Fruit fly (Drosophila melanogaster) whole organism, embryonic: Measurements from ENCODE around the gene Bgb.
A peak's percentile ranks its signal among the peaks of the same experiment; 100 is the strongest.

Source experiments
- Bteb2 ChIP-seq: fragments of 200-800 bp; sonication (Bioruptor generic); optimal IDR thresholded peaks from 2 replicates; lab custom pipeline; 2016; ENCODE audit warnings: missing biosample characterization, missing genetic modification characterization
- CG12155 ChIP-seq: fragments of 200-800 bp; sonication (Bioruptor generic); optimal IDR thresholded peaks from 3 replicates; lab custom pipeline; 2016; ENCODE audit warnings: missing biosample characterization, missing genetic modification characterization
- CG12391 ChIP-seq: fragments of 200-800 bp; sonication (Bioruptor generic); optimal IDR thresholded peaks from 3 replicates; lab custom pipeline; 2018; ENCODE audit warnings: missing biosample characterization, mild to moderate bottlenecking, missing genetic modification characterization, moderate library complexity
- CG12942 ChIP-seq: fragments of 200-800 bp; sonication (Bioruptor generic); optimal IDR thresholded peaks from 3 replicates; lab custom pipeline; 2016; ENCODE audit warnings: missing biosample characterization, missing genetic modification characterization
- CG13123 ChIP-seq: fragments of 200-800 bp; sonication (Bioruptor generic); optimal IDR thresholded peaks from 2 replicates; lab custom pipeline; 2016; ENCODE audit warnings: missing biosample characterization, missing genetic modification characterization
- CG1647 ChIP-seq: fragments of 200-800 bp; sonication (Bioruptor generic); optimal IDR thresholded peaks from 3 replicates; lab custom pipeline; 2016; ENCODE audit warnings: missing biosample characterization, missing genetic modification characterization
- CG18011 ChIP-seq: fragments of 200-800 bp; sonication (Bioruptor generic); optimal IDR thresholded peaks from 2 replicates; lab custom pipeline; 2017; ENCODE audit warnings: missing biosample characterization, missing genetic modification characterization, mild to moderate bottlenecking, moderate library complexity, missing genotype
- CG18764 ChIP-seq: fragments of 200-800 bp; sonication (Bioruptor generic); optimal IDR thresholded peaks from 3 replicates; lab custom pipeline; 2016; ENCODE audit warnings: missing biosample characterization, missing genetic modification characterization
- CG3065 ChIP-seq: fragments of 200-800 bp; sonication (Bioruptor generic); optimal IDR thresholded peaks from 2 replicates; lab custom pipeline; 2016; ENCODE audit warnings: missing biosample characterization, missing genetic modification characterization
- CG31441 ChIP-seq: fragments of 200-800 bp; sonication (Bioruptor generic); IDR thresholded peaks from 2 replicates; pipeline ENCODE4 v1.3.6; 2022; ENCODE audit warnings: missing biosample characterization, missing genetic modification characterization
- CG33557 ChIP-seq: fragments of 200-800 bp; sonication (Bioruptor generic); optimal IDR thresholded peaks from 2 replicates; lab custom pipeline; 2019; ENCODE audit warnings: missing biosample characterization, mild to moderate bottlenecking, missing genetic modification characterization, moderate library complexity
- CG3838 ChIP-seq: fragments of 200-800 bp; sonication (Bioruptor generic); optimal IDR thresholded peaks from 3 replicates; lab custom pipeline; 2016; ENCODE audit warnings: missing biosample characterization, missing genetic modification characterization
- CG4730 ChIP-seq: fragments of 200-800 bp; sonication (Bioruptor generic); IDR thresholded peaks from 2 replicates; pipeline ENCODE4 v1.3.6; 2022; ENCODE audit warnings: missing biosample characterization, missing genetic modification characterization
- CG6654 ChIP-seq: fragments of 200-800 bp; sonication (Bioruptor generic); optimal IDR thresholded peaks from 2 replicates; lab custom pipeline; 2017; ENCODE audit warnings: missing biosample characterization, mild to moderate bottlenecking, missing genetic modification characterization
- CG6765 ChIP-seq: fragments of 200-800 bp; sonication (Bioruptor generic); optimal IDR thresholded peaks from 3 replicates; lab custom pipeline; 2017; ENCODE audit warnings: missing biosample characterization, mild to moderate bottlenecking, missing genetic modification characterization
- CG6813 ChIP-seq: fragments of 200-800 bp; sonication (Bioruptor generic); optimal IDR thresholded peaks from 2 replicates; lab custom pipeline; 2017; ENCODE audit warnings: missing biosample characterization, missing genetic modification characterization, mild to moderate bottlenecking, moderate library complexity, missing genetic modification reagents
- CG8478 ChIP-seq: fragments of >200 bp; optimal IDR thresholded peaks from 2 replicates; lab custom pipeline; 2018
- Doc2 ChIP-seq: fragments of 200-800 bp; sonication (Bioruptor generic); IDR thresholded peaks from 2 replicates; pipeline ENCODE4 v1.3.6; 2022; ENCODE audit warnings: missing biosample characterization, missing genetic modification characterization
- Dp ChIP-seq: fragments of 200-800 bp; sonication (Bioruptor generic); optimal IDR thresholded peaks from 2 replicates; lab custom pipeline; 2018; ENCODE audit warnings: missing biosample characterization, mild to moderate bottlenecking, missing genetic modification characterization, moderate library complexity
- E2f2 ChIP-seq: fragments of 200-800 bp; sonication (Bioruptor generic); IDR thresholded peaks from 2 replicates; pipeline ENCODE4 v1.3.6; 2022; ENCODE audit warnings: missing biosample characterization, missing genetic modification characterization
- H15 ChIP-seq: fragments of 200-800 bp; sonication (Bioruptor generic); IDR thresholded peaks from 3 replicates; pipeline ENCODE4 v1.3.6; 2022; ENCODE audit warnings: missing biosample characterization, missing genetic modification characterization
- Hey ChIP-seq: fragments of 200-800 bp; sonication (Bioruptor generic); optimal IDR thresholded peaks from 3 replicates; lab custom pipeline; 2018; ENCODE audit warnings: missing biosample characterization, mild to moderate bottlenecking, missing genetic modification characterization
- Lim3 ChIP-seq: fragments of 200-800 bp; sonication (Bioruptor generic); IDR thresholded peaks from 2 replicates; pipeline ENCODE4 v1.3.6; 2022; ENCODE audit warnings: missing biosample characterization, missing genetic modification characterization
- NC2β ChIP-seq: fragments of 200-800 bp; sonication (Bioruptor generic); optimal IDR thresholded peaks from 2 replicates; lab custom pipeline; 2016; ENCODE audit warnings: missing biosample characterization, missing genetic modification characterization
- Oaz ChIP-seq: fragments of 200-800 bp; sonication (Bioruptor generic); IDR thresholded peaks from 2 replicates; pipeline ENCODE4 v1.3.6; 2022; ENCODE audit warnings: missing biosample characterization, missing genetic modification characterization
- Ptx1 ChIP-seq: fragments of 200-800 bp; sonication (Bioruptor generic); IDR thresholded peaks from 2 replicates; pipeline ENCODE4 v1.3.6; 2022; ENCODE audit warnings: missing biosample characterization, missing genetic modification characterization
- Ravus ChIP-seq: fragments of 200-800 bp; sonication (Bioruptor generic); IDR thresholded peaks from 2 replicates; pipeline ENCODE4 v1.3.6; 2022; ENCODE audit warnings: missing biosample characterization, missing genetic modification characterization
- Scr ChIP-seq: fragments of 200-800 bp; sonication (Bioruptor generic); IDR thresholded peaks from 2 replicates; pipeline ENCODE4 v1.3.6; 2022; ENCODE audit warnings: missing biosample characterization, missing genetic modification characterization; ENCODE audit not compliant: partially characterized antibody
- az2 ChIP-seq: fragments of 200-800 bp; sonication (Bioruptor generic); optimal IDR thresholded peaks from 3 replicates; lab custom pipeline; 2016; ENCODE audit warnings: missing biosample characterization, missing genetic modification characterization
- bbx ChIP-seq: fragments of 200-800 bp; sonication (Bioruptor generic); IDR thresholded peaks from 2 replicates; pipeline ENCODE4 v1.3.6; 2022; ENCODE audit warnings: missing biosample characterization, missing genetic modification characterization; ENCODE audit not compliant: partially characterized antibody
- br ChIP-seq: fragments of >200 bp; optimal IDR thresholded peaks from 2 replicates; lab custom pipeline; 2017
- grn ChIP-seq: fragments of 200-800 bp; sonication (Bioruptor generic); optimal IDR thresholded peaks from 3 replicates; lab custom pipeline; 2017; ENCODE audit warnings: missing biosample characterization, missing genetic modification characterization
- gro ChIP-seq: fragments of 200-800 bp; sonication (Bioruptor generic); optimal IDR thresholded peaks from 2 replicates; lab custom pipeline; 2016; ENCODE audit warnings: missing biosample characterization, missing genetic modification characterization
- pan ChIP-seq, 4 experiments: fragments of >200 bp in 3 of 4; fragments of 200-800 bp in 1 of 4; sonication (Bioruptor generic) in 1 of 4; optimal IDR thresholded peaks in 3 of 4; IDR thresholded peaks in 1 of 4; 2 replicates each; pipeline versions ENCODE4 v1.3.6 to Lab custom; 2017 to 2022; ENCODE audit warnings: missing biosample characterization in 2 of 4, missing genetic modification characterization in 2 of 4, mixed read lengths in 1 of 4
- pzg ChIP-seq: fragments of 200-800 bp; sonication (Bioruptor generic); optimal IDR thresholded peaks from 3 replicates; lab custom pipeline; 2018; ENCODE audit warnings: missing biosample characterization, mild to moderate bottlenecking, missing genetic modification characterization, moderate library complexity
- sc ChIP-seq, 3 experiments: fragments of >200 bp in 2 of 3; fragments of 200-800 bp in 1 of 3; sonication (Bioruptor generic) in 1 of 3; optimal IDR thresholded peaks; 2 replicates in 2 of 3; 3 replicates in 1 of 3; lab custom pipeline; 2017; ENCODE audit warnings: mild to moderate bottlenecking in 1 of 3, missing biosample characterization in 1 of 3, missing genetic modification characterization in 1 of 3, missing genetic modification reagents in 1 of 3
- sens-2 ChIP-seq: fragments of 200-800 bp; sonication (Bioruptor generic); IDR thresholded peaks from 2 replicates; pipeline ENCODE4 v1.3.6; 2022; ENCODE audit warnings: missing biosample characterization, missing genetic modification characterization
- seq ChIP-seq: fragments of 200-800 bp; sonication (Bioruptor generic); IDR thresholded peaks from 2 replicates; pipeline ENCODE4 v1.3.6; 2022; ENCODE audit warnings: missing biosample characterization, missing genetic modification characterization
- shn ChIP-seq: fragments of 200-800 bp; sonication (Bioruptor generic); optimal IDR thresholded peaks from 3 replicates; lab custom pipeline; 2016; ENCODE audit warnings: missing biosample characterization, missing genetic modification characterization
- sna ChIP-seq: fragments of 200-800 bp; sonication (Bioruptor generic); IDR thresholded peaks from 2 replicates; pipeline ENCODE4 v1.3.6; 2022; ENCODE audit warnings: missing biosample characterization, missing genetic modification characterization; ENCODE audit not compliant: partially characterized antibody
- ssp ChIP-seq: fragments of 200-800 bp; sonication (Bioruptor generic); IDR thresholded peaks from 2 replicates; pipeline ENCODE4 v1.3.6; 2022; ENCODE audit warnings: missing biosample characterization, missing genetic modification characterization
- toy ChIP-seq: fragments of 200-800 bp; sonication (Bioruptor generic); IDR thresholded peaks from 2 replicates; pipeline ENCODE4 v1.3.6; 2022; ENCODE audit warnings: missing biosample characterization, missing genetic modification characterization
- wor ChIP-seq: fragments of 200-800 bp; sonication (Bioruptor generic); IDR thresholded peaks from 2 replicates; pipeline ENCODE4 v1.3.6; 2022; ENCODE audit warnings: missing biosample characterization, missing genetic modification characterization
- z ChIP-seq: fragments of 200-800 bp; sonication (Bioruptor generic); IDR thresholded peaks from 3 replicates; pipeline ENCODE4 v1.3.6; 2022; ENCODE audit warnings: missing biosample characterization, missing genetic modification characterization
- zen ChIP-seq: fragments of 200-800 bp; sonication (Bioruptor generic); optimal IDR thresholded peaks from 3 replicates; lab custom pipeline; 2018; ENCODE audit warnings: missing biosample characterization, mild to moderate bottlenecking, missing genetic modification characterization, moderate library complexity
- zfh1 ChIP-seq: fragments of 200-800 bp; sonication (Bioruptor generic); IDR thresholded peaks from 3 replicates; pipeline ENCODE4 v1.3.6; 2022; ENCODE audit warnings: missing biosample characterization, missing genetic modification characterization
- zfh2 ChIP-seq: fragments of 200-800 bp; sonication (Bioruptor generic); optimal IDR thresholded peaks from 2 replicates; lab custom pipeline; 2016; ENCODE audit warnings: missing biosample characterization, missing genetic modification characterization

Gene Bgb

DNA sequence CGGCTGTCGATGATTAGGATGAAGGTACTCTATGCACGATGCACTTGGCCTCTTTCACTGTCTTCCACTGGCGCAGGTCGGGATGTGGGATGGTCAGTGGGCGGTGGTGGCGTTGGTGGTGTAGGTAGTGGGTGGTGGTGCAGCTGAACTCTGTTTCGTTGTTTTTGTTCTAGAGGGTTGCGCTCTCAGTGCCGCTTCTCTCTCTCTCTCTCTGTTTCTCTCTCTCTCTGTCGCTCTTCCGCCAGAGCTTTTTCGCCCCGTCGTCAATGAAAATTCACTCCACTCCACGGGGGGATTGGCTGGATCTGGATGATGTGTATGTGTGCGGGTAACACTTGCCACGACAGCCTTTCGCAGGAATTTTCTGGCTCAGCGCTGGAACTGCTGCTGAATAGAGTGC lies 2.6 kb upstream of the Bgb start (continued):
- 0 out of 3 replicates have a peak, but pooled peaks have one; percentile 22 for TF ChIP-seq z
- TF ChIP-seq, all 482 proteins: peak for 6

DNA sequence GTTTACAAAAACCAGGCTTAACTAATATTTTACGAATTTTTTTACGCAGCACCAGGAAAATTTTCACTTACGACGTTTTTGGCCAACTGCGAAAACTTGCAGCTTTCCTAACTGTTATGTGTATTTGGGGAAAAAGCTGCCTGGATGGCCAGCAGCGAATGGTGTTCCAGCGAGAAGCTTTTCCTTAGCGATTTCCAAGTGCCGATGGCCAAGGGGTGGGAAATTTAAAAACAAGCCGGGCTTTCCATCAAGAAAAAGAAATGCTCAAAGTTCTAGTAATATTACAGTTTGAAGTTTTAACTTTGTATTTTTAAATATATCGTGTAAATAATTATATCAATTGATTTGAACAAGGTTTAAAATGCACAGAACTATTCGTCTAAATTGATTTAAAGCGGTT lies 1.9 kb upstream of the Bgb start, which contains the start of gene nSyb:
Gene nSyb (minus strand): TSS at position 101 of the 400 bp plus-strand sequence.
- peak; percentile 1 for TF ChIP-seq pzg (GFP tag; lab: Kevin White, UChicago)
- TF ChIP-seq Dp (GFP tag; lab: Kevin White, UChicago): peak; percentile 48
- TF ChIP-seq CG6765: no peak
- no peak for TF ChIP-seq H15 (GFP tag; lab: Robert Waterston, UW)
- TF ChIP-seq grn (GFP tag; lab: Kevin White, UChicago): no peak
- TF ChIP-seq toy (GFP tag; lab: Robert Waterston, UW): no peak
- peak; percentile 44; the same call in 1 of the 2 replicates for TF ChIP-seq E2f2
- no peak for TF ChIP-seq bbx (GFP tag; lab: Robert Waterston, UW)
- no peak for TF ChIP-seq CG3065 (GFP tag; lab: Kevin White, UChicago)
- TF ChIP-seq pan (optimal IDR thresholded peaks at IDR 0.05; lab: Kevin White, UChicago): no peak
- no peak for TF ChIP-seq pan (GFP tag; optimal IDR thresholded peaks at IDR 0.05 in 1 of 2, IDR thresholded peaks at IDR 0.05 in 1 of 2)
- TF ChIP-seq CG12391: no peak
- TF ChIP-seq CG31441 (GFP tag; lab: Robert Waterston, UW): no peak
- TF ChIP-seq CG12155 (GFP tag; lab: Kevin White, UChicago): peak; percentile 85
- TF ChIP-seq, all 482 proteins: peak for 4

DNA sequence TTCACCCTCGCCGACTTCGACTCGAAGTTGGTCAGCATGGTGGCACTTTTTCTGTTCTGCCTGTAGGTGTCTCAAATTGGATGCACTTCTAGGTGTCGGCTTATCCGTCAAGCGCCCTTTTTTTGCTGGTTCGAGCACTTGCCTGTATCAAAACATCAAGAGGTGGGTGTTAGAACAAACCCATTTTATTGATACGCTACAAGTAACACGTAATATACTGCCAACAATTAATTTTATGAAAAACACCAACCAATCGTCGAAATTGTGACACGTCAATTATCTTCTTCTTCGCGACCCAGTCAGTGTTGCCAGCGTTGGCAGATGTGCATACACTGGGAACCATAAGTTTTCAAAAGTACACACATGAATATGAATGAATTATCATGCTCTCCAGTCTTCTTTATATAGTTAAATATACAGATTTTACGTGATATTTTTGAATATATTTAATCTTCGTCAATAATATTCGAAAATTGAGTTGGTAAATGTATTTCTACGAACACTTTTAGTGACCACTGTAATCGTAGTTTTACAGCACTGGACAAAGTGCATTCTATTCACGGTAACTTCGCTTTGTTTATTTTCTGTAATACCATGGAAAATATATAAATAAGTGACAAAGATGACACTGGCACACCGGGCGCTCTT lies 5.5 kb downstream of the Bgb start, which contains the start of the genes alphaCOP and CG13919:
Gene alphaCOP (minus strand): TSS at position 280 of the 648 bp plus-strand sequence.
Gene CG13919 (plus strand): TSS at position 548 of the 648 bp plus-strand sequence.
- TF ChIP-seq CG6813: peak; percentile 75
- peak; percentile 96 for TF ChIP-seq sens-2 (GFP tag; lab: Robert Waterston, UW)
- TF ChIP-seq zfh1 (GFP tag; lab: Robert Waterston, UW): peak; percentile 97
- TF ChIP-seq Ptx1 (GFP tag; lab: Robert Waterston, UW): peak; percentile 99
- peak; percentile 92 for TF ChIP-seq ssp (GFP tag; lab: Robert Waterston, UW)
- TF ChIP-seq shn (GFP tag; lab: Kevin White, UChicago): peak; percentile 84
- TF ChIP-seq Scr: no peak
- TF ChIP-seq Bteb2: peak; percentile 94
- TF ChIP-seq Hey: peak; percentile 74
- TF ChIP-seq Oaz (GFP tag; lab: Robert Waterston, UW): peak; percentile 98
- TF ChIP-seq sc (optimal IDR thresholded peaks at IDR 0.05; lab: Kevin White, UChicago): no peak
- TF ChIP-seq sc (GFP tag; optimal IDR thresholded peaks at IDR 0.05; lab: Kevin White, UChicago): peak; percentile 95
- TF ChIP-seq CG6654 (GFP tag; lab: Kevin White, UChicago): peak; percentile 69
- TF ChIP-seq Ravus: peak; percentile 77
- peak; percentile 89 for TF ChIP-seq zen
- no peak for TF ChIP-seq CG8478 (lab: Kevin White, UChicago)
- TF ChIP-seq CG13123 (GFP tag; lab: Kevin White, UChicago): peak; percentile 94
- peak; percentile 96 for TF ChIP-seq CG12942 (GFP tag; lab: Kevin White, UChicago)
- peak; percentile 96 for TF ChIP-seq seq
- peak; percentile 89 for TF ChIP-seq CG3838 (GFP tag; lab: Kevin White, UChicago)
- peak; percentile 92 for TF ChIP-seq Lim3 (GFP tag; lab: Robert Waterston, UW)
- TF ChIP-seq zfh2: peak; percentile 93
- peak; percentile 96 for TF ChIP-seq wor (GFP tag; lab: Robert Waterston, UW)
- peak; percentile 86 for TF ChIP-seq gro (GFP tag; lab: Kevin White, UChicago)
- peak; percentile 86 for TF ChIP-seq CG18011 (GFP tag; lab: Kevin White, UChicago)
- peak; percentile 88 for TF ChIP-seq NC2β (GFP tag; lab: Kevin White, UChicago)
- peak; percentile 77 for TF ChIP-seq Doc2
- no peak for TF ChIP-seq sna (GFP tag; lab: Robert Waterston, UW)
- TF ChIP-seq az2 (GFP tag; lab: Kevin White, UChicago): peak; percentile 98
- peak; percentile 96 for TF ChIP-seq CG4730 (GFP tag; lab: Robert Waterston, UW)
- peak; percentile 95 for TF ChIP-seq CG33557
- peak; percentile 88 for TF ChIP-seq CG18764 (GFP tag; lab: Kevin White, UChicago)
- TF ChIP-seq CG1647 (GFP tag; lab: Kevin White, UChicago): peak; percentile 96
- no peak for TF ChIP-seq br (lab: Kevin White, UChicago)
